Worm (Caenorhabditis elegans): ENCODE results near the gene C38D4.7.

C38D4.7 gene

ce11 chrIII:4844327-4844726 is 33.2 kb upstream of the C38D4.7 start, which contains the start of the genes clec-157 and fkh-5:
clec-157 (minus strand) TSS chrIII:4844427.
fkh-5 (plus strand) TSS chrIII:4844662.
- TF ChIP-seq hmg-4 (GFP tag; optimal IDR thresholded peaks at IDR 0.05): no peak
- TF ChIP-seq ama-1 (optimal IDR thresholded peaks at IDR 0.05): no peak
- no peak for TF ChIP-seq pes-1 (GFP tag; IDR thresholded peaks at IDR 0.05)

- TF ChIP-seq F13C5.2 (tag; optimal IDR thresholded peaks at IDR 0.05): no peak
- TF ChIP-seq ama-1 (optimal IDR thresholded peaks at IDR 0.05): no peak
- TF ChIP-seq hmbx-1 (tag; optimal IDR thresholded peaks at IDR 0.05): no peak
- TF ChIP-seq aly-1 (tag; optimal IDR thresholded peaks at IDR 0.05): no peak
- TF ChIP-seq ets-7 (tag; optimal IDR thresholded peaks at IDR 0.05): no peak
- TF ChIP-seq pes-1 (GFP tag; IDR thresholded peaks at IDR 0.05): no peak
- no peak for TF ChIP-seq flt-1 (GFP tag; IDR thresholded peaks at IDR 0.05)
- TF ChIP-seq tbx-11 (GFP tag; IDR thresholded peaks at IDR 0.05): no peak
- no peak for TF ChIP-seq ceh-13 (GFP tag; optimal IDR thresholded peaks at IDR 0.05)
- no peak for TF ChIP-seq ceh-36 (tag; optimal IDR thresholded peaks at IDR 0.05)
- TF ChIP-seq sea-1 (GFP tag; conservative IDR thresholded peaks at IDR 0.05): no peak
- no peak for TF ChIP-seq tra-4 (tag; optimal IDR thresholded peaks at IDR 0.05)
- TF ChIP-seq hnd-1 (tag; optimal IDR thresholded peaks at IDR 0.05): no peak
- TF ChIP-seq B0310.2 (tag; optimal IDR thresholded peaks at IDR 0.05): no peak
- TF ChIP-seq hmg-4 (GFP tag; optimal IDR thresholded peaks at IDR 0.05): no peak
- no peak for TF ChIP-seq scrt-1 (GFP tag; IDR thresholded peaks at IDR 0.05)
- no peak for TF ChIP-seq tbx-37 (GFP tag; conservative IDR thresholded peaks at IDR 0.05)
Observed at ce11 chrIII:4842173-4842572, 31.1 kb upstream of the C38D4.7 start, which contains the start of gene clec-156. clec-156 (minus strand) TSS chrIII:4842273.

ce11 chrIII:4837429-4837828 is 26.3 kb upstream of the C38D4.7 start, which contains the start of the genes acbp-7 and F26A1.19:
acbp-7 (plus strand) TSS chrIII:4837729.
F26A1.19 (plus strand) TSS chrIII:4837731.
- no peak for TF ChIP-seq pes-1 (GFP tag; IDR thresholded peaks at IDR 0.05)
- TF ChIP-seq ceh-36 (tag; optimal IDR thresholded peaks at IDR 0.05): no peak
- no peak for TF ChIP-seq ama-1 (optimal IDR thresholded peaks at IDR 0.05)
- TF ChIP-seq flt-1 (GFP tag; IDR thresholded peaks at IDR 0.05): no peak
- TF ChIP-seq F13C5.2 (tag; optimal IDR thresholded peaks at IDR 0.05): no peak
- TF ChIP-seq ets-7 (tag; optimal IDR thresholded peaks at IDR 0.05): no peak
- TF ChIP-seq B0310.2 (tag; optimal IDR thresholded peaks at IDR 0.05): no peak
- no peak for TF ChIP-seq tbx-11 (GFP tag; IDR thresholded peaks at IDR 0.05)
- no peak for TF ChIP-seq ceh-13 (GFP tag; optimal IDR thresholded peaks at IDR 0.05)
- no peak for TF ChIP-seq hmg-4 (GFP tag; optimal IDR thresholded peaks at IDR 0.05)
- no peak for TF ChIP-seq sea-1 (GFP tag; conservative IDR thresholded peaks at IDR 0.05)
- TF ChIP-seq tbx-37 (GFP tag; conservative IDR thresholded peaks at IDR 0.05): no peak
- no peak for TF ChIP-seq hnd-1 (tag; optimal IDR thresholded peaks at IDR 0.05)
- no peak for TF ChIP-seq hmbx-1 (tag; optimal IDR thresholded peaks at IDR 0.05)
- TF ChIP-seq tra-4 (tag; optimal IDR thresholded peaks at IDR 0.05): no peak
- no peak for TF ChIP-seq aly-1 (tag; optimal IDR thresholded peaks at IDR 0.05)
- no peak for TF ChIP-seq scrt-1 (GFP tag; IDR thresholded peaks at IDR 0.05)

- TF ChIP-seq tbx-37 (GFP tag; conservative IDR thresholded peaks at IDR 0.05) (no peak), ama-1 (optimal IDR thresholded peaks at IDR 0.05) (no peak), ceh-13 (GFP tag; optimal IDR thresholded peaks at IDR 0.05) (no peak), ceh-36 (tag; optimal IDR thresholded peaks at IDR 0.05) (no peak), sea-1 (GFP tag; conservative IDR thresholded peaks at IDR 0.05) (no peak), tra-4 (tag; optimal IDR thresholded peaks at IDR 0.05) (no peak), hnd-1 (tag; optimal IDR thresholded peaks at IDR 0.05) (no peak), ets-7 (tag; optimal IDR thresholded peaks at IDR 0.05) (no peak), scrt-1 (GFP tag; IDR thresholded peaks at IDR 0.05) (no peak), hmbx-1 (tag; optimal IDR thresholded peaks at IDR 0.05) (no peak), hmg-4 (GFP tag; optimal IDR thresholded peaks at IDR 0.05) (no peak)
Observed at ce11 chrIII:4830207-4830606, 19.1 kb upstream of the C38D4.7 start, which contains the start of gene nspd-9. nspd-9 (minus strand) TSS chrIII:4830307.

ce11 chrIII:4829440-4829839 is 18.3 kb upstream of the C38D4.7 start, which contains the start of gene F26A1.9:
F26A1.9 (minus strand) TSS chrIII:4829540.
- no peak for TF ChIP-seq hmbx-1 (tag; optimal IDR thresholded peaks at IDR 0.05)
- no peak for TF ChIP-seq B0310.2 (tag; optimal IDR thresholded peaks at IDR 0.05)
- no peak for TF ChIP-seq flt-1 (GFP tag; IDR thresholded peaks at IDR 0.05)
- TF ChIP-seq ets-7 (tag; optimal IDR thresholded peaks at IDR 0.05): no peak
- TF ChIP-seq F13C5.2 (tag; optimal IDR thresholded peaks at IDR 0.05): no peak
- TF ChIP-seq aly-1 (tag; optimal IDR thresholded peaks at IDR 0.05): no peak
- TF ChIP-seq ceh-36 (tag; optimal IDR thresholded peaks at IDR 0.05): no peak
- TF ChIP-seq hmg-4 (GFP tag; optimal IDR thresholded peaks at IDR 0.05): no peak
- no peak for TF ChIP-seq hnd-1 (tag; optimal IDR thresholded peaks at IDR 0.05)
- no peak for TF ChIP-seq pes-1 (GFP tag; IDR thresholded peaks at IDR 0.05)
- no peak for TF ChIP-seq scrt-1 (GFP tag; IDR thresholded peaks at IDR 0.05)
- TF ChIP-seq tra-4 (tag; optimal IDR thresholded peaks at IDR 0.05): no peak
- no peak for TF ChIP-seq ceh-13 (GFP tag; optimal IDR thresholded peaks at IDR 0.05)
- no peak for TF ChIP-seq sea-1 (GFP tag; conservative IDR thresholded peaks at IDR 0.05)
- TF ChIP-seq ama-1 (optimal IDR thresholded peaks at IDR 0.05): no peak
- TF ChIP-seq tbx-37 (GFP tag; conservative IDR thresholded peaks at IDR 0.05): no peak
- no peak for TF ChIP-seq tbx-11 (GFP tag; IDR thresholded peaks at IDR 0.05)

ce11 chrIII:4826606-4827005 is 15.5 kb upstream of the C38D4.7 start, which contains the start of gene F26A1.3:
F26A1.3 (plus strand) TSS chrIII:4826906.
- TF ChIP-seq tbx-37 (GFP tag; conservative IDR thresholded peaks at IDR 0.05) (no peak), flt-1 (GFP tag; IDR thresholded peaks at IDR 0.05) (no peak), aly-1 (tag; optimal IDR thresholded peaks at IDR 0.05) (no peak), pes-1 (GFP tag; IDR thresholded peaks at IDR 0.05) (no peak), hnd-1 (tag; optimal IDR thresholded peaks at IDR 0.05) (no peak), ceh-36 (tag; optimal IDR thresholded peaks at IDR 0.05) (no peak), tra-4 (tag; optimal IDR thresholded peaks at IDR 0.05) (no peak), ets-7 (tag; optimal IDR thresholded peaks at IDR 0.05) (no peak), tbx-11 (GFP tag; IDR thresholded peaks at IDR 0.05) (no peak), hmg-4 (GFP tag; optimal IDR thresholded peaks at IDR 0.05) (no peak), B0310.2 (tag; optimal IDR thresholded peaks at IDR 0.05) (no peak), ama-1 (optimal IDR thresholded peaks at IDR 0.05) (no peak), hmbx-1 (tag; optimal IDR thresholded peaks at IDR 0.05) (no peak), ceh-13 (GFP tag; optimal IDR thresholded peaks at IDR 0.05) (no peak), sea-1 (GFP tag; conservative IDR thresholded peaks at IDR 0.05) (no peak), scrt-1 (GFP tag; IDR thresholded peaks at IDR 0.05) (no peak)

ce11 chrIII:4822140-4822539 is 11.0 kb upstream of the C38D4.7 start, which contains the start of gene F26A1.8:
F26A1.8 (minus strand) TSS chrIII:4822240.
- no peak for TF ChIP-seq tbx-37 (GFP tag; conservative IDR thresholded peaks at IDR 0.05)
- no peak for TF ChIP-seq F13C5.2 (tag; optimal IDR thresholded peaks at IDR 0.05)
- no peak for TF ChIP-seq aly-1 (tag; optimal IDR thresholded peaks at IDR 0.05)
- TF ChIP-seq hnd-1 (tag; optimal IDR thresholded peaks at IDR 0.05): no peak
- no peak for TF ChIP-seq hmbx-1 (tag; optimal IDR thresholded peaks at IDR 0.05)
- TF ChIP-seq ama-1 (optimal IDR thresholded peaks at IDR 0.05): no peak
